Worm (Caenorhabditis elegans) whole organism, L4 larva: ENCODE measurements around the gene nhr-183.

Experiments used
- D1046.2 ChIP-seq: fragments of 200-800 bp; sonication (Bioruptor generic); IDR thresholded peaks from 2 replicates; pipeline ENCODE4 v1.3.6; 2022; ENCODE audit warnings: missing genetic modification characterization, missing compliant biosample characterization
- F37D6.2 ChIP-seq: sonication (generic microtip); optimal IDR thresholded peaks from 2 replicates; lab custom pipeline; 2016; ENCODE audit warnings: mild to moderate bottlenecking, missing genetic modification characterization, missing compliant biosample characterization
- F44E2.7 ChIP-seq: fragments of 200-800 bp; sonication (Bioruptor generic); IDR thresholded peaks from 2 replicates; pipeline ENCODE4 v2.1.2; 2022; ENCODE audit warnings: missing genetic modification characterization, missing compliant biosample characterization
- F49E8.2 ChIP-seq: sonication (generic microtip); optimal IDR thresholded peaks from 2 replicates; lab custom pipeline; 2016; ENCODE audit warnings: missing compliant biosample characterization, mild to moderate bottlenecking, missing genetic modification characterization, borderline replicate concordance
- R02D3.7 ChIP-seq: fragments of 150-350 bp; sonication (generic microtip); optimal IDR thresholded peaks from 3 replicates; lab custom pipeline; 2014; ENCODE audit warnings: missing biosample characterization, missing genetic modification characterization
- T20F7.1 ChIP-seq: fragments of 200-800 bp; sonication (Bioruptor generic); optimal IDR thresholded peaks from 2 replicates; lab custom pipeline; 2018; ENCODE audit warnings: mild to moderate bottlenecking, missing genetic modification characterization, missing compliant biosample characterization
- Y105C5A.15 ChIP-seq: fragments of 200-800 bp; sonication (Bioruptor generic); IDR thresholded peaks from 2 replicates; pipeline ENCODE4 v1.3.6; 2022; ENCODE audit warnings: missing genetic modification characterization, missing compliant biosample characterization
- ZK337.2 ChIP-seq: fragments of 200-800 bp; sonication (Bioruptor generic); IDR thresholded peaks from 2 replicates; pipeline ENCODE4 v1.3.6; 2022; ENCODE audit warnings: missing genetic modification reagents, missing genetic modification characterization, missing compliant biosample characterization
- ZK546.5 ChIP-seq, 2 experiments: sonication (generic microtip); optimal IDR thresholded peaks; 2 replicates each; lab custom pipeline; 2017; ENCODE audit warnings: missing biosample characterization in 2 of 2, missing genetic modification characterization in 2 of 2
- arid-1 ChIP-seq: fragments of 200-800 bp; sonication (Bioruptor generic); conservative IDR thresholded peaks from 2 replicates; pipeline ENCODE4 v1.3.6; 2022; ENCODE audit warnings: missing genetic modification reagents, missing genetic modification characterization, missing compliant biosample characterization
- attf-4 ChIP-seq: sonication (generic microtip); optimal IDR thresholded peaks from 3 replicates; lab custom pipeline; 2017; ENCODE audit warnings: missing biosample characterization, missing genetic modification characterization
- ceh-20 ChIP-seq: fragments of 200-800 bp; sonication (Bioruptor generic); IDR thresholded peaks from 2 replicates; pipeline ENCODE4 v1.3.6; 2022; ENCODE audit warnings: missing genetic modification reagents, missing genetic modification characterization, missing compliant biosample characterization
- ceh-62 ChIP-seq: sonication (generic microtip); optimal IDR thresholded peaks from 2 replicates; lab custom pipeline; 2017; ENCODE audit warnings: missing biosample characterization, missing genetic modification characterization
- daf-12 ChIP-seq: fragments of 150-350 bp; optimal IDR thresholded peaks from 2 replicates; lab custom pipeline; 2014; ENCODE audit warnings: missing biosample characterization, missing genetic modification reagents, missing genetic modification characterization
- daf-16 ChIP-seq, 3 experiments: sonication (generic microtip); optimal IDR thresholded peaks; 2 replicates each; lab custom pipeline; 2016 to 2017; ENCODE audit warnings: missing genetic modification characterization in 3 of 3, missing genetic modification reagents in 3 of 3, mild to moderate bottlenecking in 2 of 3, missing compliant biosample characterization in 2 of 3, missing biosample characterization in 1 of 3, moderate library complexity in 1 of 3
- daf-19 ChIP-seq: fragments of 200-800 bp; sonication (Bioruptor generic); conservative IDR thresholded peaks from 2 replicates; pipeline ENCODE4 v1.3.6; 2022; ENCODE audit warnings: missing genetic modification characterization, missing compliant biosample characterization
- dmd-6 ChIP-seq: fragments of 200-800 bp; sonication (Bioruptor generic); IDR thresholded peaks from 2 replicates; pipeline ENCODE4 v1.3.6; 2022; ENCODE audit warnings: missing genetic modification reagents, missing genetic modification characterization, missing compliant biosample characterization
- dve-1 ChIP-seq: sonication (generic microtip); optimal IDR thresholded peaks from 2 replicates; lab custom pipeline; 2017; ENCODE audit warnings: antibody characterized with exemption, mild to moderate bottlenecking, missing genetic modification characterization, missing compliant biosample characterization; ENCODE audit not compliant: insufficient read depth
- egl-43 ChIP-seq: fragments of 200-800 bp; sonication (Bioruptor generic); IDR thresholded peaks from 2 replicates; pipeline ENCODE4 v1.3.6; 2022; ENCODE audit warnings: missing genetic modification reagents, missing genetic modification characterization, missing compliant biosample characterization
- fkh-10 ChIP-seq: fragments of 150-350 bp; optimal IDR thresholded peaks from 2 replicates; lab custom pipeline; 2014; ENCODE audit warnings: missing biosample characterization, missing genetic modification reagents, missing genetic modification characterization
- hif-1 ChIP-seq, 2 experiments: sonication (generic microtip); optimal IDR thresholded peaks; 2 replicates each; lab custom pipeline; 2016 to 2017; ENCODE audit warnings: missing compliant biosample characterization in 2 of 2, missing genetic modification characterization in 2 of 2, missing genetic modification reagents in 2 of 2, missing genotype in 2 of 2, mild to moderate bottlenecking in 1 of 2
- hlh-30 ChIP-seq: sonication (generic microtip); optimal IDR thresholded peaks from 2 replicates; lab custom pipeline; 2017; ENCODE audit warnings: antibody characterized with exemption, mild to moderate bottlenecking, missing genetic modification characterization, missing compliant biosample characterization; ENCODE audit not compliant: insufficient read depth
- jun-1 ChIP-seq: fragments of 150-350 bp; optimal IDR thresholded peaks from 2 replicates; lab custom pipeline; 2014; ENCODE audit warnings: missing biosample characterization, missing genetic modification reagents, missing genetic modification characterization
- lim-7 ChIP-seq: fragments of 200-800 bp; sonication (Bioruptor generic); IDR thresholded peaks from 2 replicates; pipeline ENCODE4 v1.3.6; 2022; ENCODE audit warnings: missing genetic modification characterization, missing compliant biosample characterization
- lin-13 ChIP-seq: fragments of 150-350 bp; optimal IDR thresholded peaks from 2 replicates; lab custom pipeline; 2014; ENCODE audit warnings: missing biosample characterization, missing genetic modification reagents, missing genetic modification characterization
- lin-15B ChIP-seq: fragments of 150-350 bp; sonication (generic microtip); optimal IDR thresholded peaks from 3 replicates; lab custom pipeline; 2014; ENCODE audit warnings: missing biosample characterization, missing genetic modification characterization
- lin-38 ChIP-seq: fragments of 200-800 bp; sonication (Bioruptor generic); IDR thresholded peaks from 2 replicates; pipeline ENCODE4 v1.3.6; 2022; ENCODE audit warnings: missing genetic modification reagents, missing genetic modification characterization, missing compliant biosample characterization
- lir-3 ChIP-seq: sonication (generic microtip); optimal IDR thresholded peaks from 2 replicates; lab custom pipeline; 2016; ENCODE audit warnings: mild to moderate bottlenecking, missing genetic modification characterization, missing compliant biosample characterization
- madf-5 ChIP-seq, 2 experiments: fragments of 200-800 bp; sonication (Bioruptor generic); IDR thresholded peaks; 2 replicates each; pipeline ENCODE4 v1.3.6; 2022; ENCODE audit warnings: missing compliant biosample characterization in 2 of 2, missing genetic modification characterization in 2 of 2
- mxl-2 ChIP-seq: fragments of 200-800 bp; sonication (Bioruptor generic); conservative IDR thresholded peaks from 2 replicates; pipeline ENCODE4 v1.3.6; 2022; ENCODE audit warnings: missing genetic modification reagents, missing genetic modification characterization, missing compliant biosample characterization
- nhr-102 ChIP-seq: sonication (generic microtip); optimal IDR thresholded peaks from 2 replicates; lab custom pipeline; 2016; ENCODE audit warnings: mild to moderate bottlenecking, missing genetic modification characterization, moderate library complexity, missing compliant biosample characterization
- nhr-11 ChIP-seq: fragments of 150-350 bp; optimal IDR thresholded peaks from 2 replicates; lab custom pipeline; 2014; ENCODE audit warnings: missing biosample characterization, missing genetic modification characterization
- nhr-25 ChIP-seq: sonication (generic microtip); optimal IDR thresholded peaks from 2 replicates; lab custom pipeline; 2017; ENCODE audit warnings: missing genetic modification characterization, mild to moderate bottlenecking, missing compliant biosample characterization, antibody characterized with exemption, moderate library complexity, borderline replicate concordance; ENCODE audit not compliant: insufficient read depth
- nhr-48 ChIP-seq: sonication (generic microtip); optimal IDR thresholded peaks from 2 replicates; lab custom pipeline; 2016; ENCODE audit warnings: mild to moderate bottlenecking, missing genetic modification characterization, missing compliant biosample characterization
- pha-4 ChIP-seq, 2 experiments: fragments of 150-350 bp in 1 of 2; fragments of 200-800 bp in 1 of 2; sonication (Bioruptor generic) in 1 of 2; IDR thresholded peaks in 1 of 2; optimal IDR thresholded peaks in 1 of 2; 2 replicates each; pipeline versions ENCODE4 v1.3.6 to Lab custom; 2014 to 2022; ENCODE audit warnings: missing genetic modification characterization in 2 of 2, missing genetic modification reagents in 2 of 2, missing biosample characterization in 1 of 2, missing compliant biosample characterization in 1 of 2
- pqm-1 ChIP-seq: sonication (generic microtip); optimal IDR thresholded peaks from 2 replicates; lab custom pipeline; 2017; ENCODE audit warnings: missing biosample characterization, missing genetic modification characterization
- set-16 ChIP-seq: fragments of 200-800 bp; sonication (Bioruptor generic); IDR thresholded peaks from 2 replicates; pipeline ENCODE4 v1.3.6; 2022; ENCODE audit warnings: missing genetic modification reagents, missing genetic modification characterization, missing compliant biosample characterization
- snpc-4 ChIP-seq: fragments of 150-350 bp; optimal IDR thresholded peaks from 2 replicates; lab custom pipeline; 2014; ENCODE audit warnings: missing biosample characterization, missing genetic modification characterization
- tag-97 ChIP-seq: fragments of 200-800 bp; sonication (Bioruptor generic); IDR thresholded peaks from 2 replicates; pipeline ENCODE4 v1.3.6; 2022; ENCODE audit warnings: missing genetic modification characterization, missing compliant biosample characterization
- unc-62 ChIP-seq, 3 experiments: fragments of 150-350 bp in 1 of 3; sonication (generic microtip); optimal IDR thresholded peaks in 2 of 3; peaks in 1 of 3; 1 replicate in 1 of 3; 2 replicates in 2 of 3; lab custom pipeline; 2014 to 2017; ENCODE audit warnings: missing biosample characterization in 3 of 3, missing genetic modification characterization in 3 of 3, missing genetic modification reagents in 3 of 3, missing genotype in 1 of 3
- zfp-3 ChIP-seq: fragments of 200-800 bp; sonication (Bioruptor generic); conservative IDR thresholded peaks from 2 replicates; pipeline ENCODE4 v1.3.6; 2022; ENCODE audit warnings: missing genetic modification reagents, missing genetic modification characterization, missing compliant biosample characterization
- ztf-11 ChIP-seq: fragments of 150-350 bp; optimal IDR thresholded peaks from 2 replicates; lab custom pipeline; 2014; ENCODE audit warnings: missing biosample characterization, missing genetic modification characterization

The nhr-183 gene

ce11 chrV:2255191-2255590 lies 9.2 kb downstream of the nhr-183 start, which contains the start of gene F41B5.1:
Gene F41B5.1, plus strand, starts transcription at chrV:2255533.
- peak; percentile 73 for TF ChIP-seq lin-38 (GFP tag; lab: Robert Waterston, UW)
- TF ChIP-seq, all 104 proteins: peak for 1; not testable (repeated sequence) for 103

- TF ChIP-seq lin-15B (no peak), jun-1 (tag; lab: Kevin White, UChicago) (no peak), nhr-11 (tag; lab: Kevin White, UChicago) (no peak), F37D6.2 (tag; lab: Kevin White, UChicago) (no peak), nhr-102 (tag; lab: Kevin White, UChicago) (no peak), snpc-4 (tag; lab: Kevin White, UChicago) (no peak), ceh-62 (tag; lab: Kevin White, UChicago) (no peak), set-16 (GFP tag; lab: Robert Waterston, UW) (peak; percentile 72), dve-1 (tag; lab: Kevin White, UChicago) (no peak), T20F7.1 (GFP tag; lab: Kevin White, UChicago) (no peak), ceh-20 (GFP tag; lab: Robert Waterston, UW) (no peak), attf-4 (tag; lab: Kevin White, UChicago) (no peak), hlh-30 (tag; lab: Kevin White, UChicago) (no peak), daf-19 (GFP tag; lab: Robert Waterston, UW) (no peak), unc-62 (GFP tag; optimal IDR thresholded peaks at IDR 0.05 in 1 of 2; lab: Kevin White, UChicago) (peak in 1 of 2 experiments; percentile 82), unc-62 (tag; optimal IDR thresholded peaks at IDR 0.05; lab: Kevin White, UChicago) (no peak), F44E2.7 (GFP tag; lab: Robert Waterston, UW) (no peak)
Measured at ce11 chrV:2254553-2255124, 9.8 kb downstream of the nhr-183 start, which contains the start of gene str-253. Gene str-253, minus strand, starts transcription at chrV:2254603.

DNA sequence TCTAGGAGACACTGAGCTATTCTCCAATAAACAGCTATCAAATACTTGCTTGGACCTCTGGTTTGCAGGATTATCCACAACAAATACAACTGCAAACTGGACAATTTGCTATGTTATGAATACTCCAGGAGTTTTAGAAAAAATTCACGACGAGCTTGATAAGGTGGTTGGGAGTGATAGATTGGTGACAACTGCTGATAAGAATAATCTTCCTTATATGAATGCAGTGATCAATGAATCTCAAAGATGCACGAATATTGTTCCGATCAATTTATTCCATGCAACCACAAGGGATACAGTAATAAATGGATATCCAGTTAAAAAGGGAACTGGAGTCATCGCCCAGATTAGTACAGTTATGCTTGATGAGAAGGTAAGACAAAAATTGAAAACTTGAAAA lies 12.7 kb downstream of the nhr-183 start:
- TF ChIP-seq attf-4 (tag; lab: Kevin White, UChicago) (no peak), daf-16 (GFP tag; optimal IDR thresholded peaks at IDR 0.05; lab: Kevin White, UChicago) (no peak), daf-16 (tag; optimal IDR thresholded peaks at IDR 0.05; lab: Kevin White, UChicago) (peak; percentile 19), pqm-1 (peak; percentile 7), dmd-6 (GFP tag; lab: Robert Waterston, UW) (peak; percentile 73), Y105C5A.15 (GFP tag; lab: Robert Waterston, UW) (no peak), lim-7 (GFP tag; lab: Robert Waterston, UW) (no peak), dve-1 (tag; lab: Kevin White, UChicago) (peak; percentile 8), lin-13 (GFP tag; lab: Kevin White, UChicago) (no peak)

DNA sequence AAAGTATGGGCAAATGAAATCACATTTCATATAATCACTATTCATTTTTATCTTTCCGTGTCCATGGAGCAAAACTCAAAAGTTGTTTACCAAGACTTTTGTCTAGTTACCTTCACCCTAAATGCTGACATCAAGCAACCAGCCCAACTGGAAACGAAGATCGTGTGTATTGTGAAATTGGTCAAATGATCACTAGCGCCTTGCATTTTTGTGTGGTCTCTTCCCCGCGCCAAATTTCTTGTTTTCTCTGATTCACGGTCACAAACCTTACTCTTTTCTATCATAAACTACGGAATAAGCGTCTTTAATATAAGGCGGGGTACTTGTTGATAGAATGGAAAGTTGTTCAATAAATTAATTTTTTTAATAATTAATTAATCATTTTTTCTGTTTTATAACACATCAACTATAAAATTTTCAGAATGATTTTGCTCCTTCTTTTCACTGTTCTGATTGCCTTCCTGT lies 14.3 kb downstream of the nhr-183 start, which contains the start of gene cyp-33C7:
cyp-33C7 (plus strand) TSS at position 415 of the 465 bp plus-strand sequence.
- TF ChIP-seq mxl-2 (GFP tag; lab: Robert Waterston, UW) (no peak), zfp-3 (GFP tag; lab: Robert Waterston, UW) (no peak), lin-38 (GFP tag; lab: Robert Waterston, UW) (no peak), daf-12 (tag; lab: Kevin White, UChicago) (no peak), ZK546.5 (tag; optimal IDR thresholded peaks at IDR 0.05; lab: Kevin White, UChicago) (no peak), nhr-25 (tag; lab: Kevin White, UChicago) (no peak), nhr-48 (tag; lab: Kevin White, UChicago) (peak; percentile 29), ztf-11 (tag; lab: Kevin White, UChicago) (no peak), egl-43 (GFP tag; lab: Robert Waterston, UW) (no peak), tag-97 (GFP tag; lab: Robert Waterston, UW) (no peak), dmd-6 (GFP tag; lab: Robert Waterston, UW) (peak; percentile 85), F49E8.2 (tag; lab: Kevin White, UChicago) (no peak), hif-1 (tag; optimal IDR thresholded peaks at IDR 0.05; lab: Kevin White, UChicago) (peak in 1 of 2 experiments; percentile 1), D1046.2 (GFP tag; lab: Robert Waterston, UW) (no peak), fkh-10 (GFP tag; lab: Kevin White, UChicago) (no peak), madf-5 (GFP tag; IDR thresholded peaks at IDR 0.05; lab: Robert Waterston, UW) (no peak), ZK337.2 (no peak), arid-1 (GFP tag; lab: Robert Waterston, UW) (no peak), T20F7.1 (GFP tag; lab: Kevin White, UChicago) (no peak), R02D3.7 (tag; lab: Kevin White, UChicago) (no peak), lir-3 (tag; lab: Kevin White, UChicago) (no peak), pha-4 (GFP tag; IDR thresholded peaks at IDR 0.05; lab: Robert Waterston, UW) (no peak), pha-4 (tag; optimal IDR thresholded peaks at IDR 0.05; lab: Kevin White, UChicago) (no peak), lim-7 (GFP tag; lab: Robert Waterston, UW) (no peak)
